Fruit fly (Drosophila melanogaster): ENCODE measurements around the gene CG17560.
A peak's percentile ranks its signal among the peaks of the same experiment; 100 is the strongest.

CG17560 gene

DNA sequence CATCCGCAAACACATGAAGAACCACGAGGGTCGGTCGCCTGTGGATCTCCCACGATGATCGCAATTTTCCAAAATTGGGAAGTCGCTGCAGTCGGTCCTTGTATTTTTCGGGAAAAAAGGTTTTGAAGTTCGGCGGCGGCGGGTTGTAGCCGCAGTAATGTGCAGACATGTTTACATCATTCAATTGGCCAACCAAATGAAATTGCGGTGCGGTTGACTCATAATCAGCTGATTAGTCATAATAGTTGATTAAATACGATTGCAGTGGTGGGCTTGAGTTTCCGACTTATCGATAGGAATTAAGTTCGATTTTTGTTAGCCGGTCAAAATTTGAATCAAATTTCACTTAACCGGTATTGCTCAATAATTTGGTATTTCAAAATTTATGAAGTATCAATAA lies 34.3 kb downstream of the CG17560 start, which contains the start of gene CG14907 (continued):
- TF ChIP-seq YL-1 (GFP tag; optimal IDR thresholded peaks at IDR 0.05) (peak; percentile 12), CG6689 (GFP tag; IDR thresholded peaks at IDR 0.05) (no peak), Lim3 (GFP tag; IDR thresholded peaks at IDR 0.05) (no peak), trh (GFP tag; optimal IDR thresholded peaks at IDR 0.05) (no peak), Eip74EF (GFP tag; optimal IDR thresholded peaks at IDR 0.05) (no peak), D19B (GFP tag; optimal IDR thresholded peaks at IDR 0.05) (no peak), CG3281 (GFP tag; optimal IDR thresholded peaks at IDR 0.05) (peak; percentile 8), peb (GFP tag; IDR thresholded peaks at IDR 0.05) (no peak), CG33213 (GFP tag; optimal IDR thresholded peaks at IDR 0.05) (no peak), CG8478 (optimal IDR thresholded peaks at IDR 0.05) (no peak), CG11456 (GFP tag; IDR thresholded peaks at IDR 0.05) (no peak), NFAT (GFP tag; IDR thresholded peaks at IDR 0.05) (no peak), dmrt99B (tag; optimal IDR thresholded peaks at IDR 0.05) (no peak), Side (GFP tag; optimal IDR thresholded peaks at IDR 0.05) (peak; percentile 1), CG30020 (tag; optimal IDR thresholded peaks at IDR 0.05) (no peak), zf30C (GFP tag; optimal IDR thresholded peaks at IDR 0.05) (no peak), ase (GFP tag; IDR thresholded peaks at IDR 0.05) (no peak), BEAF-32 (GFP tag; optimal IDR thresholded peaks at IDR 0.05) (peak; percentile 65), HLHmδ (GFP tag; optimal IDR thresholded peaks at IDR 0.05) (no peak), crol (GFP tag; IDR thresholded peaks at IDR 0.05) (no peak), tin (GFP tag; optimal IDR thresholded peaks at IDR 0.05) (no peak), Neu2 (GFP tag; optimal IDR thresholded peaks at IDR 0.05; ENCODE audit: borderline replicate concordance) (no peak), bab2 (GFP tag; optimal IDR thresholded peaks at IDR 0.05) (no peak), br (optimal IDR thresholded peaks at IDR 0.05) (no peak), gt (GFP tag; IDR thresholded peaks at IDR 0.05) (no peak), Adf1 (GFP tag; IDR thresholded peaks at IDR 0.05) (no peak), CG2678 (tag; optimal IDR thresholded peaks at IDR 0.05) (no peak), CG12391 (tag; optimal IDR thresholded peaks at IDR 0.05) (no peak), CG4328 (GFP tag; optimal IDR thresholded peaks at IDR 0.05) (no peak), CG12236 (GFP tag; optimal IDR thresholded peaks at IDR 0.05) (no peak), Med (GFP tag) (peak; percentile 80), Myb (GFP tag; optimal IDR thresholded peaks at IDR 0.05) (peak; percentile 49), CG10321 (GFP tag; IDR thresholded peaks at IDR 0.05) (no peak), Hey (tag; optimal IDR thresholded peaks at IDR 0.05) (no peak), CG14710 (tag; optimal IDR thresholded peaks at IDR 0.05) (peak; percentile 4), HLH3B (GFP tag; IDR thresholded peaks at IDR 0.05) (no peak), crp (GFP tag; optimal IDR thresholded peaks at IDR 0.05) (peak in 1 of 2 experiments; percentile 84), CG8388 (GFP tag; optimal IDR thresholded peaks at IDR 0.05) (no peak), bowl (GFP tag; IDR thresholded peaks at IDR 0.05) (no peak), bbx (GFP tag; IDR thresholded peaks at IDR 0.05; ENCODE audit: partially characterized antibody) (peak; percentile 69), CG6791 (GFP tag; IDR thresholded peaks at IDR 0.05; ENCODE audit: partially characterized antibody) (peak; percentile 68; the same call in 2 of the 3 replicates), Fer3 (tag; optimal IDR thresholded peaks at IDR 0.05) (no peak), CG16779 (GFP tag; IDR thresholded peaks at IDR 0.05) (no peak), bsh (GFP tag; optimal IDR thresholded peaks at IDR 0.05) (no peak), Sox102F (GFP tag; optimal IDR thresholded peaks at IDR 0.05) (no peak), PHDP (tag; optimal IDR thresholded peaks at IDR 0.05) (peak; percentile 7), CG3407 (GFP tag; optimal IDR thresholded peaks at IDR 0.05) (no peak), lov (optimal IDR thresholded peaks at IDR 0.05) (no peak), lov (GFP tag; IDR thresholded peaks at IDR 0.05) (no peak), sqz (GFP tag; optimal IDR thresholded peaks at IDR 0.05) (no peak), az2 (GFP tag; optimal IDR thresholded peaks at IDR 0.05) (no peak), Hr3 (GFP tag; optimal IDR thresholded peaks at IDR 0.05) (no peak)
